Worm (Caenorhabditis elegans): ENCODE data around the gene F36H12.10.

- TF ChIP-seq ces-1 (GFP tag; optimal IDR thresholded peaks at IDR 0.05) (no peak), spr-1 (tag; optimal IDR thresholded peaks at IDR 0.05) (no peak), tra-1 (GFP tag; IDR thresholded peaks at IDR 0.05) (no peak), zip-2 (tag; optimal IDR thresholded peaks at IDR 0.05) (no peak), nhr-25 (tag; optimal IDR thresholded peaks at IDR 0.05; ENCODE audit: borderline replicate concordance, insufficient read depth) (no peak), ama-1 (optimal IDR thresholded peaks at IDR 0.05) (no peak), mdl-1 (tag; optimal IDR thresholded peaks at IDR 0.05) (no peak), zip-11 (GFP tag; IDR thresholded peaks at IDR 0.05) (no peak)
Observed at ce11 chrIV:5224238-5224637, 30.3 kb downstream of the F36H12.10 start, which contains the start of gene Y59E9AL.8.

Measured in whole organism, L4 larva.